Fruit fly (Drosophila melanogaster) S2 (cell line): ENCODE measurements around the gene CG18599.

Experiments used
- CG8478 ChIP-seq: fragments of >200 bp; optimal IDR thresholded peaks from 2 replicates; lab custom pipeline; 2018
- CTCF ChIP-seq, 2 experiments: fragments of >200 bp; optimal IDR thresholded peaks; 2 replicates each; lab custom pipeline; 2018

dm6 chr3R:18275113-18275782, 7.7 kb downstream of the CG18599 start:
- TF ChIP-seq CTCF (optimal IDR thresholded peaks at IDR 0.05; lab: Kevin White, UChicago) (no peak), CG8478 (lab: Kevin White, UChicago) (no peak)
